Fruit fly (Drosophila melanogaster): ENCODE results near the gene CG14223.

The CG14223 gene

dm6 chrX:19622924-19623323 is 40.8 kb downstream of the CG14223 start, which contains the start of the genes Naa20A and MKP-4 (continued):
- TF ChIP-seq ranshi (GFP tag; IDR thresholded peaks at IDR 0.05) (no peak), Drgx (GFP tag; IDR thresholded peaks at IDR 0.05) (no peak), Hr39 (optimal IDR thresholded peaks at IDR 0.05) (no peak), lov (optimal IDR thresholded peaks at IDR 0.05) (no peak), lov (GFP tag; IDR thresholded peaks at IDR 0.05) (no peak), hb (GFP tag; IDR thresholded peaks at IDR 0.05; ENCODE audit: partially characterized antibody) (no peak), sr (GFP tag; IDR thresholded peaks at IDR 0.05) (no peak), CG17361 (GFP tag; IDR thresholded peaks at IDR 0.05) (no peak), CG14050 (GFP tag; IDR thresholded peaks at IDR 0.05) (no peak), CG10366 (GFP tag; IDR thresholded peaks at IDR 0.05) (no peak), disco-r (GFP tag; optimal IDR thresholded peaks at IDR 0.05) (no peak), ftz-f1 (GFP tag; optimal IDR thresholded peaks at IDR 0.05) (peak; percentile 68), knrl (GFP tag; IDR thresholded peaks at IDR 0.05; ENCODE audit: partially characterized antibody) (peak; percentile 68), CG9932 (GFP tag; IDR thresholded peaks at IDR 0.05) (peak; percentile 35; the same call in 1 of the 2 replicates), CG31224 (GFP tag; IDR thresholded peaks at IDR 0.05) (no peak), Hey (tag; optimal IDR thresholded peaks at IDR 0.05) (no peak), CG16863 (GFP tag; optimal IDR thresholded peaks at IDR 0.05) (no peak), Sry-β (GFP tag; optimal IDR thresholded peaks at IDR 0.05) (no peak), Hmr (GFP tag; optimal IDR thresholded peaks at IDR 0.05) (no peak), CG7271 (tag; optimal IDR thresholded peaks at IDR 0.05) (no peak), CG30020 (tag; optimal IDR thresholded peaks at IDR 0.05) (no peak), CG4282 (GFP tag; optimal IDR thresholded peaks at IDR 0.05) (no peak), CG6272 (GFP tag; IDR thresholded peaks at IDR 0.05) (no peak), Ptx1 (GFP tag; IDR thresholded peaks at IDR 0.05) (no peak), CG13287 (GFP tag; IDR thresholded peaks at IDR 0.05; ENCODE audit: partially characterized antibody) (peak; percentile 82), Optix (GFP tag; IDR thresholded peaks at IDR 0.05) (no peak), CG17912 (GFP tag; optimal IDR thresholded peaks at IDR 0.05) (no peak), Adf1 (GFP tag; IDR thresholded peaks at IDR 0.05) (no peak), E2f1 (GFP tag; IDR thresholded peaks at IDR 0.05) (no peak), pzg (GFP tag; optimal IDR thresholded peaks at IDR 0.05) (peak; percentile 77), sima (GFP tag; optimal IDR thresholded peaks at IDR 0.05) (no peak), CG17328 (GFP tag; IDR thresholded peaks at IDR 0.05) (no peak), gce (GFP tag; IDR thresholded peaks at IDR 0.05) (no peak), CG15073 (GFP tag; optimal IDR thresholded peaks at IDR 0.05) (no peak), pros (GFP tag; optimal IDR thresholded peaks at IDR 0.05) (no peak), nau (GFP tag; optimal IDR thresholded peaks at IDR 0.05) (no peak), CG12744 (GFP tag; optimal IDR thresholded peaks at IDR 0.05) (no peak), HmgD (GFP tag; optimal IDR thresholded peaks at IDR 0.05) (no peak), CG1832 (GFP tag; optimal IDR thresholded peaks at IDR 0.05) (no peak), dan (GFP tag; IDR thresholded peaks at IDR 0.05) (no peak), D19A (tag; optimal IDR thresholded peaks at IDR 0.05) (no peak), gro (GFP tag; optimal IDR thresholded peaks at IDR 0.05) (no peak), E2f2 (GFP tag; IDR thresholded peaks at IDR 0.05) (peak; percentile 61; the same call in 1 of the 2 replicates), esg (GFP tag; conservative IDR thresholded peaks at IDR 0.05) (no peak), ham (GFP tag; IDR thresholded peaks at IDR 0.05) (no peak), CG9797 (GFP tag; optimal IDR thresholded peaks at IDR 0.05) (peak; percentile 83), pita (GFP tag; optimal IDR thresholded peaks at IDR 0.05) (no peak), ci (GFP tag; IDR thresholded peaks at IDR 0.05) (no peak), sob (GFP tag; IDR thresholded peaks at IDR 0.05) (0 out of 2 replicates have a peak, but pooled peaks have one; percentile 14), CG15479 (GFP tag; optimal IDR thresholded peaks at IDR 0.05) (no peak), CG6791 (GFP tag; IDR thresholded peaks at IDR 0.05; ENCODE audit: partially characterized antibody) (peak; percentile 68), sens-2 (GFP tag; IDR thresholded peaks at IDR 0.05) (no peak), Scr (GFP tag; IDR thresholded peaks at IDR 0.05; ENCODE audit: partially characterized antibody) (peak; percentile 73)

Measured in whole organism, embryonic.